Worm (Caenorhabditis elegans): Measurements from ENCODE around the gene ani-1.

ani-1 gene

ce11 chrIII:12439056-12439455 is 14.1 kb downstream of the ani-1 start:
- no peak for TF ChIP-seq ceh-100 (GFP tag; IDR thresholded peaks at IDR 0.05)
- TF ChIP-seq dpl-1 (GFP tag; optimal IDR thresholded peaks at IDR 0.05): no peak
- TF ChIP-seq ceh-27 (GFP tag; optimal IDR thresholded peaks at IDR 0.05): no peak
- peak; percentile 64; the same call in 1 of the 2 replicates for TF ChIP-seq egrh-3 (GFP tag; IDR thresholded peaks at IDR 0.05)
- no peak for TF ChIP-seq tlf-1 (GFP tag; optimal IDR thresholded peaks at IDR 0.05)
- peak; percentile 53; the same call in 1 of the 2 replicates for TF ChIP-seq zfh-2 (GFP tag; conservative IDR thresholded peaks at IDR 0.05)
- no peak for TF ChIP-seq F49E8.2 (tag; optimal IDR thresholded peaks at IDR 0.05; ENCODE audit: insufficient read depth)
- no peak for TF ChIP-seq sea-2 (GFP tag; IDR thresholded peaks at IDR 0.05)
- TF ChIP-seq atf-7 (tag; optimal IDR thresholded peaks at IDR 0.05): no peak

- TF ChIP-seq rec-8 (tag; optimal IDR thresholded peaks at IDR 0.05): no peak
- no peak for TF ChIP-seq F52B5.7 (tag; optimal IDR thresholded peaks at IDR 0.05)
- TF ChIP-seq hmg-1.2 (GFP tag; IDR thresholded peaks at IDR 0.05): no peak
- TF ChIP-seq K11D2.4 (GFP tag; IDR thresholded peaks at IDR 0.05): no peak
- TF ChIP-seq lin-35 (GFP tag; optimal IDR thresholded peaks at IDR 0.05): no peak
- TF ChIP-seq atf-7 (tag; optimal IDR thresholded peaks at IDR 0.05): no peak
- no peak for TF ChIP-seq hlh-26 (GFP tag; conservative IDR thresholded peaks at IDR 0.05)
- no peak for TF ChIP-seq F10E7.11 (tag; optimal IDR thresholded peaks at IDR 0.05)
- TF ChIP-seq madf-3 (GFP tag; IDR thresholded peaks at IDR 0.05): no peak
- TF ChIP-seq ztf-28 (GFP tag; IDR thresholded peaks at IDR 0.05): no peak
Observed at ce11 chrIII:12437020-12437419, 16.2 kb downstream of the ani-1 start.

ce11 chrIII:12436215-12436614 is 17.0 kb downstream of the ani-1 start, which contains the start of gene fbxa-218:
Gene fbxa-218, plus strand, starts transcription at chrIII:12436515.
- TF ChIP-seq bed-1 (GFP tag; IDR thresholded peaks at IDR 0.05) (no peak), ceh-79 (tag; optimal IDR thresholded peaks at IDR 0.05) (no peak), F49E8.2 (tag; optimal IDR thresholded peaks at IDR 0.05; ENCODE audit: insufficient read depth) (no peak), T07F8.4 (tag; optimal IDR thresholded peaks at IDR 0.05) (no peak)

ce11 chrIII:12434104-12434503 is 19.1 kb downstream of the ani-1 start, which contains the start of gene Y49E10.27:
Gene Y49E10.27, plus strand, starts transcription at chrIII:12434404.
- no peak for TF ChIP-seq xnd-1 (tag; optimal IDR thresholded peaks at IDR 0.05)
- TF ChIP-seq hrde-1 (tag; optimal IDR thresholded peaks at IDR 0.05; ENCODE audit: borderline replicate concordance): no peak
- no peak for TF ChIP-seq lsy-27 (tag; optimal IDR thresholded peaks at IDR 0.05; ENCODE audit: borderline replicate concordance, insufficient read depth)
- TF ChIP-seq ceh-58 (GFP tag; IDR thresholded peaks at IDR 0.05): no peak
- no peak for TF ChIP-seq F33H1.4 (GFP tag; IDR thresholded peaks at IDR 0.05)
- no peak for TF ChIP-seq ztf-25 (GFP tag; IDR thresholded peaks at IDR 0.05)
- TF ChIP-seq attf-3 (GFP tag; conservative IDR thresholded peaks at IDR 0.05): no peak
- no peak for TF ChIP-seq ceh-27 (GFP tag; optimal IDR thresholded peaks at IDR 0.05)
- TF ChIP-seq ccch-3 (GFP tag; optimal IDR thresholded peaks at IDR 0.05): no peak
- TF ChIP-seq somi-1 (GFP tag; optimal IDR thresholded peaks at IDR 0.05): no peak
- TF ChIP-seq T07F8.4 (tag; optimal IDR thresholded peaks at IDR 0.05): no peak
- TF ChIP-seq fkh-3 (tag; optimal IDR thresholded peaks at IDR 0.05): no peak
- TF ChIP-seq C17E4.6 (GFP tag; IDR thresholded peaks at IDR 0.05): no peak
- TF ChIP-seq D2030.7 (GFP tag; IDR thresholded peaks at IDR 0.05): no peak
- no peak for TF ChIP-seq ztf-6 (GFP tag; IDR thresholded peaks at IDR 0.05)
- TF ChIP-seq snpc-3.4 (tag; optimal IDR thresholded peaks at IDR 0.05): no peak
- TF ChIP-seq F55B11.4 (tag; optimal IDR thresholded peaks at IDR 0.05; ENCODE audit: borderline replicate concordance, insufficient read depth): no peak
- TF ChIP-seq F57A8.1 (GFP tag; optimal IDR thresholded peaks at IDR 0.05): no peak

Data from whole organism, young adult.